Fruit fly (Drosophila melanogaster): Measurements from ENCODE around the gene rtp.

rtp gene

dm6 chr3R:5283360-5283963 lies 46.3 kb upstream of the rtp start (continued):
- TF ChIP-seq Dref (GFP tag; IDR thresholded peaks at IDR 0.05) (no peak), pita (GFP tag; optimal IDR thresholded peaks at IDR 0.05) (no peak), TFAM (GFP tag; optimal IDR thresholded peaks at IDR 0.05) (peak; percentile 41), CG6813 (GFP tag; optimal IDR thresholded peaks at IDR 0.05) (peak; percentile 86), ci (GFP tag; IDR thresholded peaks at IDR 0.05) (peak; percentile 84; the same call in 2 of the 3 replicates), luna (GFP tag; optimal IDR thresholded peaks at IDR 0.05) (peak; percentile 84), ranshi (GFP tag; IDR thresholded peaks at IDR 0.05) (peak; percentile 74; the same call in 1 of the 2 replicates), CG11247 (GFP tag; IDR thresholded peaks at IDR 0.05) (peak; percentile 81), chif (GFP tag; optimal IDR thresholded peaks at IDR 0.05) (peak; percentile 86 to 90), Elba2 (GFP tag; optimal IDR thresholded peaks at IDR 0.05) (no peak), CG30020 (tag; optimal IDR thresholded peaks at IDR 0.05) (peak; percentile 65), Sry-β (GFP tag; optimal IDR thresholded peaks at IDR 0.05) (peak; percentile 42), CG10209 (GFP tag; optimal IDR thresholded peaks at IDR 0.05) (peak; percentile 91), prd (optimal IDR thresholded peaks at IDR 0.05) (no peak), prd (GFP tag; IDR thresholded peaks at IDR 0.05) (peak; percentile 84), CG33557 (GFP tag; optimal IDR thresholded peaks at IDR 0.05) (peak; percentile 39), HLH4C (GFP tag; IDR thresholded peaks at IDR 0.05; ENCODE audit: partially characterized antibody) (no peak), Max (GFP tag; optimal IDR thresholded peaks at IDR 0.05) (peak; percentile 90), Side (GFP tag; optimal IDR thresholded peaks at IDR 0.05) (peak; percentile 92), CG7786 (GFP tag; optimal IDR thresholded peaks at IDR 0.05) (peak; percentile 90), eve (GFP tag; optimal IDR thresholded peaks at IDR 0.05) (peak in 1 of 2 experiments; percentile 97), stwl (tag; optimal IDR thresholded peaks at IDR 0.05) (no peak), Stat92E (GFP tag; optimal IDR thresholded peaks at IDR 0.05) (peak in 1 of 3 experiments; percentile 10), maf-S (GFP tag; optimal IDR thresholded peaks at IDR 0.05) (peak; percentile 75), Dfd (GFP tag; optimal IDR thresholded peaks at IDR 0.05) (no peak), ara (GFP tag; IDR thresholded peaks at IDR 0.05) (peak; percentile 68), lilli (GFP tag; optimal IDR thresholded peaks at IDR 0.05) (peak; percentile 95), CG4360 (GFP tag; IDR thresholded peaks at IDR 0.05) (0 out of 2 replicates have a peak, but pooled peaks have one; percentile 21), org-1 (GFP tag; optimal IDR thresholded peaks at IDR 0.05) (peak; percentile 94), Hmr (GFP tag; optimal IDR thresholded peaks at IDR 0.05) (peak; percentile 95), Bgb (GFP tag; IDR thresholded peaks at IDR 0.05; ENCODE audit: partially characterized antibody) (no peak), CG10654 (GFP tag; optimal IDR thresholded peaks at IDR 0.05) (peak; percentile 84), NFAT (GFP tag; IDR thresholded peaks at IDR 0.05) (peak; percentile 63), danr (GFP tag; IDR thresholded peaks at IDR 0.05) (peak; percentile 58; the same call in 1 of the 2 replicates), caup (GFP tag; optimal IDR thresholded peaks at IDR 0.05; ENCODE audit: severe bottlenecking) (peak; percentile 88), CG17328 (GFP tag; IDR thresholded peaks at IDR 0.05) (peak; percentile 71; the same call in 1 of the 2 replicates), mirr (GFP tag; optimal IDR thresholded peaks at IDR 0.05) (peak; percentile 77), Fer1 (GFP tag; optimal IDR thresholded peaks at IDR 0.05) (peak; percentile 95), CG12659 (GFP tag; optimal IDR thresholded peaks at IDR 0.05) (peak; percentile 95), ewg (GFP tag; optimal IDR thresholded peaks at IDR 0.05) (peak; percentile 78), CG2889 (GFP tag; IDR thresholded peaks at IDR 0.05) (peak; percentile 62), al (GFP tag; IDR thresholded peaks at IDR 0.05) (peak; percentile 84), CG3407 (GFP tag; optimal IDR thresholded peaks at IDR 0.05) (peak; percentile 83), sisA (GFP tag; IDR thresholded peaks at IDR 0.05) (peak; percentile 82), CG12299 (tag; optimal IDR thresholded peaks at IDR 0.05) (peak; percentile 90), CG11504 (tag; optimal IDR thresholded peaks at IDR 0.05) (peak; percentile 99), chinmo (GFP tag; IDR thresholded peaks at IDR 0.05; ENCODE audit: partially characterized antibody) (no peak), Ptx1 (GFP tag; IDR thresholded peaks at IDR 0.05) (peak; percentile 87), slbo (GFP tag; IDR thresholded peaks at IDR 0.05) (peak; percentile 87), h (optimal IDR thresholded peaks at IDR 0.05) (no peak)
